Fruit fly (Drosophila melanogaster) whole organism, prepupa: ENCODE data around the gene Pdss2.

Experiments
- CG10631 ChIP-seq: fragments of 200-800 bp; sonication (Bioruptor generic); optimal IDR thresholded peaks from 2 replicates; lab custom pipeline; 2016; ENCODE audit warnings: missing biosample characterization, missing genetic modification characterization
- CG11294 ChIP-seq: fragments of 200-800 bp; sonication (Bioruptor generic); IDR thresholded peaks from 2 replicates; pipeline ENCODE4 v1.3.6; 2022; ENCODE audit warnings: missing biosample characterization, missing genetic modification characterization
- CG11762 ChIP-seq: fragments of 200-800 bp; sonication (Bioruptor generic); optimal IDR thresholded peaks from 3 replicates; lab custom pipeline; 2016; ENCODE audit warnings: missing biosample characterization, missing genetic modification characterization; ENCODE audit not compliant: insufficient read depth
- CG15336 ChIP-seq: fragments of 200-800 bp; sonication (Bioruptor generic); IDR thresholded peaks from 2 replicates; pipeline ENCODE4 v1.3.6; 2022; ENCODE audit warnings: missing biosample characterization, missing genetic modification characterization
- CG1621 ChIP-seq: fragments of 200-800 bp; sonication (Bioruptor generic); optimal IDR thresholded peaks from 3 replicates; lab custom pipeline; 2018; ENCODE audit warnings: missing biosample characterization, mild to moderate bottlenecking, missing genetic modification characterization
- CG16779 ChIP-seq: fragments of 200-800 bp; sonication (Bioruptor generic); optimal IDR thresholded peaks from 3 replicates; lab custom pipeline; 2017; ENCODE audit warnings: missing biosample characterization, mild to moderate bottlenecking, missing genetic modification characterization
- CG3032 ChIP-seq: fragments of 200-800 bp; optimal IDR thresholded peaks from 2 replicates; lab custom pipeline; 2019; ENCODE audit warnings: missing biosample characterization, mild to moderate bottlenecking, missing genetic modification characterization, moderate library complexity
- CG31627 ChIP-seq: fragments of 200-800 bp; sonication (Bioruptor generic); optimal IDR thresholded peaks from 3 replicates; lab custom pipeline; 2016; ENCODE audit warnings: missing biosample characterization, missing genetic modification characterization
- CG32006 ChIP-seq: fragments of 200-800 bp; sonication (Bioruptor generic); optimal IDR thresholded peaks from 3 replicates; lab custom pipeline; 2017; ENCODE audit warnings: missing biosample characterization, mild to moderate bottlenecking, missing genetic modification characterization
- CG34406 ChIP-seq: fragments of 200-800 bp; sonication (Bioruptor generic); optimal IDR thresholded peaks from 3 replicates; lab custom pipeline; 2016; ENCODE audit warnings: missing biosample characterization, missing genetic modification characterization
- CG3919 ChIP-seq: fragments of 200-800 bp; sonication (Bioruptor generic); optimal IDR thresholded peaks from 3 replicates; lab custom pipeline; 2016; ENCODE audit warnings: missing biosample characterization, missing genetic modification characterization
- CG6163 ChIP-seq: fragments of 200-800 bp; sonication (Bioruptor generic); IDR thresholded peaks from 3 replicates; pipeline ENCODE4 v1.3.6; 2022; ENCODE audit warnings: missing biosample characterization, missing genetic modification characterization
- CG6276 ChIP-seq: fragments of 200-800 bp; sonication (Bioruptor generic); optimal IDR thresholded peaks from 2 replicates; lab custom pipeline; 2017; ENCODE audit warnings: missing biosample characterization, mild to moderate bottlenecking, missing genetic modification characterization
- CG6792 ChIP-seq: fragments of 200-800 bp; sonication (Bioruptor generic); optimal IDR thresholded peaks from 3 replicates; lab custom pipeline; 2016; ENCODE audit warnings: missing biosample characterization, missing genetic modification characterization
- CG6808 ChIP-seq: fragments of 200-800 bp; sonication (Bioruptor generic); optimal IDR thresholded peaks from 3 replicates; lab custom pipeline; 2017; ENCODE audit warnings: missing biosample characterization, missing genetic modification characterization, mild to moderate bottlenecking, moderate library complexity, missing genetic modification reagents
- CG6854 ChIP-seq: fragments of 200-800 bp; sonication (Bioruptor generic); optimal IDR thresholded peaks from 2 replicates; lab custom pipeline; 2017; ENCODE audit warnings: missing biosample characterization, mild to moderate bottlenecking, missing genetic modification characterization
- CG8119 ChIP-seq: fragments of 200-800 bp; sonication (Bioruptor generic); IDR thresholded peaks from 3 replicates; pipeline ENCODE4 v1.3.6; 2022; ENCODE audit warnings: missing biosample characterization, missing genetic modification characterization
- CG8319 ChIP-seq: fragments of 200-800 bp; sonication (Bioruptor generic); optimal IDR thresholded peaks from 3 replicates; lab custom pipeline; 2016; ENCODE audit warnings: missing biosample characterization, missing genetic modification characterization
- CG8632 ChIP-seq: fragments of 200-800 bp; sonication (Bioruptor generic); optimal IDR thresholded peaks from 3 replicates; lab custom pipeline; 2016; ENCODE audit warnings: missing biosample characterization, missing genetic modification characterization
- Eip75B ChIP-seq: fragments of 200-800 bp; sonication (Bioruptor generic); optimal IDR thresholded peaks from 3 replicates; lab custom pipeline; 2016; ENCODE audit warnings: missing biosample characterization, missing genetic modification characterization
- Eip93F ChIP-seq: fragments of 200-800 bp; sonication (Bioruptor generic); optimal IDR thresholded peaks from 2 replicates; lab custom pipeline; 2016; ENCODE audit warnings: missing biosample characterization, mild to moderate bottlenecking, missing genetic modification characterization
- Ets96B ChIP-seq: fragments of 200-800 bp; optimal IDR thresholded peaks from 2 replicates; lab custom pipeline; 2019; ENCODE audit warnings: missing biosample characterization, mild to moderate bottlenecking, missing genetic modification characterization, moderate library complexity
- Gug ChIP-seq: fragments of 200-800 bp; sonication (Bioruptor generic); IDR thresholded peaks from 2 replicates; pipeline ENCODE4 v1.3.6; 2022; ENCODE audit warnings: missing biosample characterization, missing genetic modification characterization
- Hr38 ChIP-seq: sonication (Bioruptor generic); optimal IDR thresholded peaks from 2 replicates; lab custom pipeline; 2016; ENCODE audit warnings: missing biosample characterization, missing genetic modification characterization
- Hr39 ChIP-seq: fragments of 200-800 bp; sonication (Bioruptor generic); optimal IDR thresholded peaks from 2 replicates; lab custom pipeline; 2016; ENCODE audit warnings: missing biosample characterization, missing genetic modification characterization
- Lpt ChIP-seq: fragments of 200-800 bp; sonication (Bioruptor generic); optimal IDR thresholded peaks from 3 replicates; lab custom pipeline; 2016; ENCODE audit warnings: missing biosample characterization, missing genetic modification characterization
- Met ChIP-seq: fragments of 200-800 bp; sonication (Bioruptor generic); optimal IDR thresholded peaks from 3 replicates; lab custom pipeline; 2016; ENCODE audit warnings: missing biosample characterization, missing genetic modification characterization
- OdsH ChIP-seq: fragments of 200-800 bp; sonication (Bioruptor generic); optimal IDR thresholded peaks from 3 replicates; lab custom pipeline; 2016; ENCODE audit warnings: missing biosample characterization, missing genetic modification characterization
- Sox102F ChIP-seq: fragments of 200-800 bp; sonication (Bioruptor generic); optimal IDR thresholded peaks from 2 replicates; lab custom pipeline; 2016; ENCODE audit warnings: missing biosample characterization, mild to moderate bottlenecking, missing genetic modification characterization
- Sox14 ChIP-seq: fragments of 200-800 bp; sonication (Bioruptor generic); optimal IDR thresholded peaks from 3 replicates; lab custom pipeline; 2016; ENCODE audit warnings: missing biosample characterization, missing genetic modification characterization
- Sox15 ChIP-seq: fragments of 200-800 bp; sonication (Bioruptor generic); optimal IDR thresholded peaks from 3 replicates; lab custom pipeline; 2016; ENCODE audit warnings: missing biosample characterization, missing genetic modification characterization
- achi ChIP-seq: fragments of 200-800 bp; sonication (Bioruptor generic); optimal IDR thresholded peaks from 3 replicates; lab custom pipeline; 2016; ENCODE audit warnings: missing biosample characterization, missing genetic modification characterization
- acj6 ChIP-seq: fragments of 200-800 bp; sonication (Bioruptor generic); optimal IDR thresholded peaks from 3 replicates; lab custom pipeline; 2016; ENCODE audit warnings: missing biosample characterization, missing genetic modification characterization
- cyc ChIP-seq: fragments of 200-800 bp; sonication (Bioruptor generic); optimal IDR thresholded peaks from 3 replicates; lab custom pipeline; 2016; ENCODE audit warnings: missing biosample characterization, missing genetic modification characterization
- dac ChIP-seq: fragments of 200-800 bp; sonication (Bioruptor generic); optimal IDR thresholded peaks from 2 replicates; lab custom pipeline; 2017; ENCODE audit warnings: missing biosample characterization, mild to moderate bottlenecking, missing genetic modification characterization
- dsx ChIP-seq: fragments of 200-800 bp; optimal IDR thresholded peaks from 3 replicates; lab custom pipeline; 2019; ENCODE audit warnings: missing biosample characterization, mild to moderate bottlenecking, missing genetic modification characterization, moderate library complexity; ENCODE audit not compliant: poor library complexity, severe bottlenecking
- eg ChIP-seq: fragments of 200-800 bp; sonication (Bioruptor generic); IDR thresholded peaks from 3 replicates; pipeline ENCODE4 v1.3.6; 2022; ENCODE audit warnings: missing biosample characterization, missing genetic modification characterization
- fd59A ChIP-seq: fragments of 200-800 bp; sonication (Bioruptor generic); optimal IDR thresholded peaks from 2 replicates; lab custom pipeline; 2017; ENCODE audit warnings: missing biosample characterization, mild to moderate bottlenecking, missing genetic modification characterization, missing genetic modification reagents
- fd85E ChIP-seq: fragments of 200-800 bp; sonication (Bioruptor generic); optimal IDR thresholded peaks from 3 replicates; lab custom pipeline; 2016; ENCODE audit warnings: missing biosample characterization, missing genetic modification characterization
- lz ChIP-seq: fragments of 200-800 bp; sonication (Bioruptor generic); optimal IDR thresholded peaks from 3 replicates; lab custom pipeline; 2016; ENCODE audit warnings: missing biosample characterization, missing genetic modification characterization
- pdm3 ChIP-seq: fragments of 200-800 bp; sonication (Bioruptor generic); optimal IDR thresholded peaks from 3 replicates; lab custom pipeline; 2016; ENCODE audit warnings: missing biosample characterization, missing genetic modification characterization
- salr ChIP-seq, 2 experiments: fragments of 200-800 bp; sonication (Bioruptor generic); optimal IDR thresholded peaks; 3 replicates each; lab custom pipeline; 2016 to 2018; ENCODE audit warnings: missing biosample characterization in 2 of 2, missing genetic modification characterization in 2 of 2, mild to moderate bottlenecking in 1 of 2
- spab ChIP-seq: fragments of 200-800 bp; sonication (Bioruptor generic); optimal IDR thresholded peaks from 2 replicates; lab custom pipeline; 2017; ENCODE audit warnings: missing biosample characterization, mild to moderate bottlenecking, missing genetic modification characterization, missing genetic modification reagents
- ss ChIP-seq, 2 experiments: fragments of 200-800 bp; sonication (Bioruptor generic); optimal IDR thresholded peaks; 2 replicates in 1 of 2; 3 replicates in 1 of 2; lab custom pipeline; 2017 to 2018; ENCODE audit warnings: mild to moderate bottlenecking in 2 of 2, missing biosample characterization in 2 of 2, missing genetic modification characterization in 2 of 2, moderate library complexity in 1 of 2
- svp ChIP-seq: fragments of 200-800 bp; sonication (Bioruptor generic); peaks from one replicate; lab custom pipeline; 2016; ENCODE audit warnings: missing biosample characterization, missing genetic modification characterization
- topi ChIP-seq: fragments of 200-800 bp; sonication (Bioruptor generic); optimal IDR thresholded peaks from 3 replicates; lab custom pipeline; 2016; ENCODE audit warnings: missing biosample characterization, missing genetic modification characterization
- vri ChIP-seq: fragments of 200-800 bp; sonication (Bioruptor generic); optimal IDR thresholded peaks from 3 replicates; lab custom pipeline; 2016; ENCODE audit warnings: missing biosample characterization, mild to moderate bottlenecking, missing genetic modification characterization

Gene Pdss2

dm6 chr3L:21066210-21066912 is 38.6 kb downstream of the Pdss2 start:
- TF ChIP-seq Sox14 (GFP tag; lab: Kevin White, UChicago) (no peak), acj6 (GFP tag; lab: Kevin White, UChicago) (no peak), salr (GFP tag; optimal IDR thresholded peaks at IDR 0.05; lab: Kevin White, UChicago) (no peak), CG15336 (GFP tag; lab: Robert Waterston, UW) (no peak), CG11294 (GFP tag; lab: Robert Waterston, UW) (no peak), Hr38 (GFP tag; lab: Kevin White, UChicago) (no peak), Lpt (GFP tag; lab: Kevin White, UChicago) (no peak), topi (GFP tag; lab: Kevin White, UChicago) (no peak), spab (GFP tag; lab: Kevin White, UChicago) (no peak), CG31627 (GFP tag; lab: Kevin White, UChicago) (no peak), cyc (no peak), eg (GFP tag; lab: Robert Waterston, UW) (no peak), CG8632 (GFP tag; lab: Kevin White, UChicago) (no peak), Hr39 (no peak), achi (no peak), pdm3 (GFP tag; lab: Kevin White, UChicago) (no peak), CG3919 (GFP tag; lab: Kevin White, UChicago) (no peak), OdsH (GFP tag; lab: Kevin White, UChicago) (no peak), fd85E (GFP tag; lab: Kevin White, UChicago) (no peak)

- TF ChIP-seq CG8319 (GFP tag; lab: Kevin White, UChicago) (no peak), pdm3 (GFP tag; lab: Kevin White, UChicago) (no peak), Sox102F (no peak), Sox14 (GFP tag; lab: Kevin White, UChicago) (no peak), CG6276 (GFP tag; lab: Kevin White, UChicago) (no peak), salr (GFP tag; optimal IDR thresholded peaks at IDR 0.05; lab: Kevin White, UChicago) (no peak), ss (GFP tag; optimal IDR thresholded peaks at IDR 0.05; lab: Kevin White, UChicago) (peak in 1 of 2 experiments; percentile 89), CG6808 (GFP tag; lab: Kevin White, UChicago) (no peak), fd85E (GFP tag; lab: Kevin White, UChicago) (no peak), CG16779 (tag; lab: Kevin White, UChicago) (no peak), CG6854 (peak; percentile 52), CG10631 (GFP tag; lab: Kevin White, UChicago) (no peak), CG8119 (GFP tag; lab: Robert Waterston, UW) (no peak), CG6792 (GFP tag; lab: Kevin White, UChicago) (no peak), CG31627 (GFP tag; lab: Kevin White, UChicago) (no peak), Sox15 (GFP tag; lab: Kevin White, UChicago) (no peak), Eip93F (no peak), spab (GFP tag; lab: Kevin White, UChicago) (no peak), fd59A (GFP tag; lab: Kevin White, UChicago) (no peak), CG6163 (GFP tag; lab: Robert Waterston, UW) (no peak), dac (GFP tag; lab: Kevin White, UChicago) (no peak), eg (GFP tag; lab: Robert Waterston, UW) (no peak), svp (GFP tag; lab: Kevin White, UChicago) (no peak), CG8632 (GFP tag; lab: Kevin White, UChicago) (no peak), Gug (GFP tag; lab: Robert Waterston, UW) (no peak), CG32006 (GFP tag; lab: Kevin White, UChicago) (no peak), CG1621 (tag; lab: Kevin White, UChicago) (peak; percentile 49), Ets96B (tag; lab: Kevin White, UChicago) (no peak), Lpt (GFP tag; lab: Kevin White, UChicago) (no peak), CG11294 (GFP tag; lab: Robert Waterston, UW) (no peak), CG3032 (tag; lab: Kevin White, UChicago) (no peak), CG11762 (GFP tag; lab: Kevin White, UChicago) (no peak), vri (peak; percentile 5), dsx (GFP tag; lab: Kevin White, UChicago) (peak; percentile 60), Eip75B (GFP tag; lab: Kevin White, UChicago) (no peak), achi (no peak), CG15336 (GFP tag; lab: Robert Waterston, UW) (no peak), lz (GFP tag; lab: Kevin White, UChicago) (no peak), CG34406 (GFP tag; lab: Kevin White, UChicago) (peak; percentile 11), Hr38 (GFP tag; lab: Kevin White, UChicago) (no peak), Met (GFP tag; lab: Kevin White, UChicago) (no peak)
Observed at dm6 chr3L:21067553-21068157, 39.9 kb downstream of the Pdss2 start.
